Worm (Caenorhabditis elegans) whole organism, L4/young adult: ENCODE measurements around the gene aco-1.

Experiments
- W03F9.2 ChIP-seq: fragments of 150-350 bp; optimal IDR thresholded peaks from 2 replicates; lab custom pipeline; 2014; ENCODE audit warnings: missing biosample characterization, missing genetic modification characterization
- him-1 ChIP-seq: sonication (generic microtip); optimal IDR thresholded peaks from 2 replicates; lab custom pipeline; 2016; ENCODE audit warnings: missing genotype, missing genetic modification reagents, missing genetic modification characterization, missing compliant biosample characterization

DNA sequence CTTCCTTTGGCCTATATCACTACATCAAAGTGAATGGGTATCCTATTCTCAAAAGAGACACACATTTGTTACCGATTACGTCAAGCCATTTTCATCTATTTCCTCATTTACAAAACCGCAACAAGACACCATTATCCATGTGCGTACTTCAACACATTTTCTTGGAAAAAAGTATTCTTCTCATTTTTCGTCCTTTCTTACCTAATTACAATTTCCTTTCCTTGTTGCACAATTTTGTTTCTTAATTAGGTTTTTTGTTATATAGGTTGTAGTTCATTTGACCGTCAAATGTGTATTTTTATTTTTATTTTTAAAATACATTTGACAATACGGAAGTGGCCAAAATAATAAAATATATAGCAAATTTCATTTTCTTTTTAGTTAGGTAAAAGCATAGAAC is 43.7 kb downstream of the aco-1 start:
- TF ChIP-seq him-1 (tag; lab: Kevin White, UChicago): no peak
- TF ChIP-seq W03F9.2 (tag; lab: Kevin White, UChicago): no peak
